Worm (Caenorhabditis elegans) whole organism, mixed stage, embryonic: ENCODE data around the gene pes-9.
A peak's percentile ranks its signal among the peaks of the same experiment; 100 is the strongest.

Experiments used
- ceh-43 ChIP-seq: fragments of 200-800 bp; sonication (Bioruptor generic); optimal IDR thresholded peaks from 2 replicates; lab custom pipeline; 2018; ENCODE audit warnings: mild to moderate bottlenecking, missing genetic modification characterization, moderate library complexity, missing compliant biosample characterization
- ces-1 ChIP-seq: fragments of 150-350 bp; optimal IDR thresholded peaks from 2 replicates; lab custom pipeline; 2014; ENCODE audit warnings: missing biosample characterization, missing genetic modification reagents, missing genetic modification characterization
- elt-1 ChIP-seq: sonication (generic microtip); optimal IDR thresholded peaks from 2 replicates; lab custom pipeline; 2017; ENCODE audit warnings: missing genetic modification characterization, mild to moderate bottlenecking, missing compliant biosample characterization, antibody characterized with exemption, moderate library complexity, borderline replicate concordance; ENCODE audit not compliant: insufficient read depth
- flh-1 ChIP-seq: fragments of 200-800 bp; sonication (Bioruptor generic); optimal IDR thresholded peaks from 2 replicates; lab custom pipeline; 2018; ENCODE audit warnings: mild to moderate bottlenecking, missing genetic modification characterization, moderate library complexity, missing compliant biosample characterization
- lin-13 ChIP-seq: fragments of 150-350 bp; optimal IDR thresholded peaks from 2 replicates; lab custom pipeline; 2014; ENCODE audit warnings: missing biosample characterization, missing genetic modification characterization
- lsy-2 ChIP-seq: fragments of 150-350 bp; optimal IDR thresholded peaks from 2 replicates; lab custom pipeline; 2014; ENCODE audit warnings: missing biosample characterization, missing genetic modification characterization
- mep-1 ChIP-seq: fragments of 150-350 bp; optimal IDR thresholded peaks from 2 replicates; lab custom pipeline; 2017; ENCODE audit warnings: missing biosample characterization, missing genetic modification reagents, missing genetic modification characterization, inconsistent platforms
- snpc-4 ChIP-seq: fragments of 150-350 bp; optimal IDR thresholded peaks from 2 replicates; lab custom pipeline; 2014; ENCODE audit warnings: missing biosample characterization, missing genetic modification characterization
- ztf-11 ChIP-seq: fragments of 150-350 bp; optimal IDR thresholded peaks from 2 replicates; lab custom pipeline; 2014; ENCODE audit warnings: missing biosample characterization, missing genetic modification characterization

DNA sequence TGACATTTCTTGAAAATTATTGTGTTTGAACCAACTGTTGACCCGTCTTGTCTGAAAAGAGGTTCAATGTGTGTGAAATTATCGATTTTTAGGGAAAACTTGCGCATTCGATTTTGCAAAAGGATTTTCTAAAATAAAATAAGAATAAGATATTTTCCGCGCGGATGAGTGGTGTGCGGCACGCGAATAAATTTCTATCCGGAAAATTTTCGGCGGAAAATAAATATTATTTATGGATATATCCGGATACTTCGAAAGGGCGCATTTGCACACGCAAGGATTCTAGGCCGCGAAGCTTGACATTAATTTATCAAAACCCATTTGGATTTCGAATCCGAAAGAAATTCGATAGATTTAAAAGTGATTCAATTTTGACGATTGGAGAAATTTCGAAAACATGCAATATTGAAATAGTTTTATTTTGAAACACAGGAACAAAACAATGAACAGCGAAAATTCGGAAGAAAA is 51.0 kb downstream of the pes-9 start, which contains the start of gene rike-1:
- TF ChIP-seq ztf-11 (tag; lab: Kevin White, UChicago) (no peak), snpc-4 (tag; lab: Kevin White, UChicago) (no peak), ces-1 (GFP tag; lab: Kevin White, UChicago) (peak; percentile 62), lsy-2 (no peak), mep-1 (peak; percentile 57), elt-1 (no peak), lin-13 (no peak), flh-1 (GFP tag; lab: Kevin White, UChicago) (no peak), ceh-43 (GFP tag; lab: Kevin White, UChicago) (no peak)
